Worm (Caenorhabditis elegans) whole organism, L4/young adult: ENCODE data around the gene F44G4.3.

Experiments
- W03F9.2 ChIP-seq: fragments of 150-350 bp; optimal IDR thresholded peaks from 2 replicates; lab custom pipeline; 2014; ENCODE audit warnings: missing biosample characterization, missing genetic modification characterization
- him-1 ChIP-seq: sonication (generic microtip); optimal IDR thresholded peaks from 2 replicates; lab custom pipeline; 2016; ENCODE audit warnings: missing genotype, missing genetic modification reagents, missing genetic modification characterization, missing compliant biosample characterization

ce11 chrII:9021625-9022024 lies 24.2 kb upstream of the F44G4.3 start:
- TF ChIP-seq W03F9.2 (tag; lab: Kevin White, UChicago): no peak
- no peak for TF ChIP-seq him-1 (tag; lab: Kevin White, UChicago)
